Worm (Caenorhabditis elegans) whole organism, late embryonic: ENCODE measurements around the gene cyp-13A11.

Source experiments
- K02D7.2 ChIP-seq: sonication (generic microtip); optimal IDR thresholded peaks from 2 replicates; lab custom pipeline; 2017; ENCODE audit warnings: mild to moderate bottlenecking, missing genetic modification characterization, missing compliant biosample characterization
- ceh-24 ChIP-seq: sonication (generic microtip); optimal IDR thresholded peaks from 2 replicates; lab custom pipeline; 2016; ENCODE audit warnings: mild to moderate bottlenecking, missing genetic modification characterization, missing compliant biosample characterization
- eyg-1 ChIP-seq: sonication (generic microtip); optimal IDR thresholded peaks from 2 replicates; lab custom pipeline; 2016; ENCODE audit warnings: missing genotype, missing genetic modification characterization, missing compliant biosample characterization
- hlh-30 ChIP-seq: sonication (generic microtip); optimal IDR thresholded peaks from 2 replicates; lab custom pipeline; 2017; ENCODE audit warnings: antibody characterized with exemption, missing genetic modification characterization, missing compliant biosample characterization; ENCODE audit not compliant: insufficient read depth
- nhr-11 ChIP-seq: fragments of 150-350 bp; optimal IDR thresholded peaks from 2 replicates; lab custom pipeline; 2014; ENCODE audit warnings: missing biosample characterization, missing genetic modification characterization
- pag-3 ChIP-seq: sonication (generic microtip); optimal IDR thresholded peaks from 2 replicates; lab custom pipeline; 2016; ENCODE audit warnings: missing compliant biosample characterization, missing genetic modification characterization, borderline replicate concordance
- tbx-2 ChIP-seq: sonication (generic microtip); optimal IDR thresholded peaks from 2 replicates; lab custom pipeline; 2016; ENCODE audit warnings: missing genetic modification characterization, missing compliant biosample characterization

ce11 chrIII:13059335-13059734, 38.5 kb downstream of the cyp-13A11 start:
- TF ChIP-seq tbx-2: no peak
- TF ChIP-seq ceh-24 (tag; lab: Kevin White, UChicago): no peak
- TF ChIP-seq pag-3 (tag; lab: Kevin White, UChicago): no peak
- no peak for TF ChIP-seq K02D7.2 (tag; lab: Kevin White, UChicago)
- no peak for TF ChIP-seq hlh-30
- no peak for TF ChIP-seq eyg-1 (tag; lab: Kevin White, UChicago)
- TF ChIP-seq nhr-11 (tag; lab: Kevin White, UChicago): no peak
